Fruit fly (Drosophila melanogaster) whole organism, adult: ENCODE data around the gene CG12395.

Source experiments
- CG11617 ChIP-seq: fragments of 200-800 bp; sonication (Bioruptor generic); optimal IDR thresholded peaks from 2 replicates; lab custom pipeline; 2017; ENCODE audit warnings: mild to moderate bottlenecking, missing biosample characterization, missing genetic modification reagents, missing genetic modification characterization
- CG12768 ChIP-seq: fragments of 200-800 bp; sonication (Bioruptor generic); optimal IDR thresholded peaks from 2 replicates; lab custom pipeline; 2017; ENCODE audit warnings: missing biosample characterization, missing genetic modification characterization, mild to moderate bottlenecking, moderate library complexity, missing genetic modification reagents
- CG14711 ChIP-seq: fragments of 200-800 bp; sonication (Bioruptor generic); optimal IDR thresholded peaks from 2 replicates; lab custom pipeline; 2018; ENCODE audit warnings: missing biosample characterization, mild to moderate bottlenecking, missing genetic modification characterization, moderate library complexity
- CG1620 ChIP-seq: fragments of 200-800 bp; sonication (Bioruptor generic); optimal IDR thresholded peaks from 2 replicates; lab custom pipeline; 2016; ENCODE audit warnings: missing biosample characterization, missing genetic modification characterization
- CG33017 ChIP-seq: fragments of 200-800 bp; sonication (Bioruptor generic); optimal IDR thresholded peaks from 2 replicates; lab custom pipeline; 2018; ENCODE audit warnings: missing biosample characterization, mild to moderate bottlenecking, missing genetic modification characterization, moderate library complexity
- CG5204 ChIP-seq: fragments of 200-800 bp; sonication (Bioruptor generic); optimal IDR thresholded peaks from 2 replicates; lab custom pipeline; 2016; ENCODE audit warnings: missing biosample characterization, missing genetic modification characterization
- CG7045 ChIP-seq: fragments of 200-800 bp; sonication (Bioruptor generic); optimal IDR thresholded peaks from 2 replicates; lab custom pipeline; 2017; ENCODE audit warnings: missing biosample characterization, mild to moderate bottlenecking, missing genetic modification characterization
- CG7101 ChIP-seq: fragments of 200-800 bp; sonication (Bioruptor generic); optimal IDR thresholded peaks from 2 replicates; lab custom pipeline; 2018; ENCODE audit warnings: missing biosample characterization, mild to moderate bottlenecking, missing genetic modification characterization, moderate library complexity
- Clk ChIP-seq: fragments of 200-800 bp; sonication (Bioruptor generic); optimal IDR thresholded peaks from 2 replicates; lab custom pipeline; 2017; ENCODE audit warnings: missing biosample characterization, missing genetic modification characterization
- Crg-1 ChIP-seq: fragments of 200-800 bp; sonication (Bioruptor generic); optimal IDR thresholded peaks from 2 replicates; lab custom pipeline; 2016; ENCODE audit warnings: missing biosample characterization, missing genetic modification characterization
- Hr96 ChIP-seq: fragments of 200-800 bp; sonication (Bioruptor generic); optimal IDR thresholded peaks from 2 replicates; lab custom pipeline; 2016; ENCODE audit warnings: missing biosample characterization, missing genetic modification characterization
- Mnt ChIP-seq: fragments of 200-800 bp; sonication (Bioruptor generic); optimal IDR thresholded peaks from 2 replicates; lab custom pipeline; 2016; ENCODE audit warnings: missing biosample characterization, mild to moderate bottlenecking, missing genetic modification characterization
- bab1 ChIP-seq: fragments of 200-800 bp; sonication (Bioruptor generic); optimal IDR thresholded peaks from 3 replicates; lab custom pipeline; 2019; ENCODE audit warnings: missing biosample characterization, mild to moderate bottlenecking, missing genetic modification characterization, moderate library complexity
- cic ChIP-seq: fragments of 200-800 bp; sonication (Bioruptor generic); optimal IDR thresholded peaks from 2 replicates; lab custom pipeline; 2017; ENCODE audit warnings: missing biosample characterization, mild to moderate bottlenecking, missing genetic modification characterization, moderate library complexity
- cnc ChIP-seq, 2 experiments: fragments of >200 bp; optimal IDR thresholded peaks; 2 replicates each; lab custom pipeline; 2017
- kay ChIP-seq: fragments of 200-800 bp; sonication (Bioruptor generic); peaks from one replicate; lab custom pipeline; 2016; ENCODE audit warnings: missing biosample characterization, missing genetic modification characterization, borderline replicate concordance
- ovo ChIP-seq: fragments of 200-800 bp; sonication (Bioruptor generic); optimal IDR thresholded peaks from 2 replicates; lab custom pipeline; 2016; ENCODE audit warnings: missing biosample characterization, missing genetic modification characterization
- pad ChIP-seq: fragments of 200-800 bp; sonication (Bioruptor generic); optimal IDR thresholded peaks from 3 replicates; lab custom pipeline; 2017; ENCODE audit warnings: missing biosample characterization, missing genetic modification characterization, mild to moderate bottlenecking, moderate library complexity, missing genetic modification reagents
- tj ChIP-seq: fragments of 200-800 bp; sonication (Bioruptor generic); optimal IDR thresholded peaks from 3 replicates; lab custom pipeline; 2017; ENCODE audit warnings: missing biosample characterization, mild to moderate bottlenecking, missing genetic modification characterization, moderate library complexity
- toe ChIP-seq: fragments of 200-800 bp; sonication (Bioruptor generic); optimal IDR thresholded peaks from 2 replicates; lab custom pipeline; 2016; ENCODE audit warnings: missing biosample characterization, missing genetic modification characterization

The CG12395 gene

DNA sequence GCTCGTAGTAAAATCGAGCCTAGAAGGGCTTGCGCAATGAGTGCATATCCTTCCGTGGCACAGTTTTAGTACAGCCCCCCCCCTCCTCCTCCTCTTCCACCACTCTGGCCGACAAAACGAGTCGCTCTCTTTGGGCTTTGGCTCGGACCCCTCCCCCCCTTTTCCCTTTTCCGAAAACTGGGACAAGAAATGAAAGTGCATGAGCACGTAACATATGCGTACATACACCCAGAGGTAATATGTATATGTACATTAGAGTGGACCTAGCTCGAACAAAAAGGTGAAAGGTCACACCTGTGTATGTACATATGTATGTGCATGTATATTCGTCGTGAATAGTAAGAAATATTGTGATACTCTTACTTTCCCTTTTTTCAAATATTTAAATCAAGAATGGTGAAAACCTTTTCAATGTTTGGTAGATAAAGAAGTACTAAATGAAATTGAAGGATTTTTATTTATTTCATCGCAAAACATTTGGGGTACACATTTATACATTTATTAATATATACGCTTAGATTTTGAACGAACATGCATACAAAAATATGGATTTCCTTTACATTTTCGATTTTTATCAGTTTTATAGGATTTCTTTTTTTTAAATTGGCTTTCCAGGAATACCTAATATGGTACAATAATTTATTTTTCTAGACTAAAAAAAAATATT, 30.0 kb upstream of the CG12395 start:
- TF ChIP-seq CG7101 (peak; percentile 63), CG11617 (GFP tag; lab: Kevin White, UChicago) (peak; percentile 14), CG14711 (no peak), CG12768 (GFP tag; lab: Kevin White, UChicago) (peak; percentile 14), ovo (GFP tag; lab: Kevin White, UChicago) (no peak), kay (GFP tag; lab: Kevin White, UChicago) (no peak), cic (GFP tag; lab: Kevin White, UChicago) (peak; percentile 53), CG1620 (no peak), cnc (optimal IDR thresholded peaks at IDR 0.05; lab: Kevin White, UChicago) (no peak), CG5204 (GFP tag; lab: Kevin White, UChicago) (no peak), Mnt (peak; percentile 21), pad (GFP tag; lab: Kevin White, UChicago) (peak; percentile 49)

DNA sequence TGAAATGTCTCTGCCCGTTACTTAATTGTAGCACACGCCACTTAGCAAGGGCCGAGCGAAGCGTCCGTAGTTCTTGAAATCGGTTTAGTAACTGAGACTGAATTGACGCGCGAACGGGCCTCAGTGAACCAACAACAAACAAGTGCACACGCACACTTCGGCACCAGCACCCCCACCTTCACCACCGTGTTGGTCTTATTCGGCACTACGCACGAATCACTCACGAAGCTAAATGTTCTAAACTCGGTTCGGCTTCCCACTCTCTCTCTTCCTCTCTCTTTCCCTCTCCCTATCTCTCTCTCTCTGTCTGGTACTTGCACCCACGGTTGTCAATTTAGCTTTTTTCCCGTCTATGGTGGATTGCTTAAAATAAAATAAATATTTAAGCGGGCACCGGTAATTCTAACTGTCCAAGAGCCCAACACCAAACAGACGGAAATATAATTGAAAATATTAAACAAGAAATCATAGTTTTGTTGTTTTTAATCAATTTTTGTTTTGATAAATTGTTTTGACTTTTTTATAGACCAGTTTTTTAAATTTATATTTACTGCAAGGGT, 28.8 kb upstream of the CG12395 start, which contains the start of gene Tob:
Gene Tob (minus strand): TSS at position 65 of the 560 bp plus-strand sequence.
- TF ChIP-seq tj (GFP tag; lab: Kevin White, UChicago) (peak; percentile 48), Mnt (peak; percentile 78), CG1620 (no peak), CG5204 (GFP tag; lab: Kevin White, UChicago) (peak; percentile 41), toe (GFP tag; lab: Kevin White, UChicago) (peak; percentile 45), CG7045 (GFP tag; lab: Kevin White, UChicago) (no peak), bab1 (GFP tag; lab: Kevin White, UChicago) (peak; percentile 12), pad (GFP tag; lab: Kevin White, UChicago) (peak; percentile 83), CG14711 (no peak), ovo (GFP tag; lab: Kevin White, UChicago) (peak; percentile 72), CG12768 (GFP tag; lab: Kevin White, UChicago) (peak; percentile 28), Crg-1 (GFP tag; lab: Kevin White, UChicago) (peak; percentile 44), CG7101 (peak; percentile 55), CG11617 (GFP tag; lab: Kevin White, UChicago) (no peak), cnc (optimal IDR thresholded peaks at IDR 0.05; lab: Kevin White, UChicago) (no peak), Clk (GFP tag; lab: Kevin White, UChicago) (no peak), cic (GFP tag; lab: Kevin White, UChicago) (peak; percentile 82), kay (GFP tag; lab: Kevin White, UChicago) (peak; percentile 52), CG33017 (tag; lab: Kevin White, UChicago) (no peak), Hr96 (GFP tag; lab: Kevin White, UChicago) (no peak)

DNA sequence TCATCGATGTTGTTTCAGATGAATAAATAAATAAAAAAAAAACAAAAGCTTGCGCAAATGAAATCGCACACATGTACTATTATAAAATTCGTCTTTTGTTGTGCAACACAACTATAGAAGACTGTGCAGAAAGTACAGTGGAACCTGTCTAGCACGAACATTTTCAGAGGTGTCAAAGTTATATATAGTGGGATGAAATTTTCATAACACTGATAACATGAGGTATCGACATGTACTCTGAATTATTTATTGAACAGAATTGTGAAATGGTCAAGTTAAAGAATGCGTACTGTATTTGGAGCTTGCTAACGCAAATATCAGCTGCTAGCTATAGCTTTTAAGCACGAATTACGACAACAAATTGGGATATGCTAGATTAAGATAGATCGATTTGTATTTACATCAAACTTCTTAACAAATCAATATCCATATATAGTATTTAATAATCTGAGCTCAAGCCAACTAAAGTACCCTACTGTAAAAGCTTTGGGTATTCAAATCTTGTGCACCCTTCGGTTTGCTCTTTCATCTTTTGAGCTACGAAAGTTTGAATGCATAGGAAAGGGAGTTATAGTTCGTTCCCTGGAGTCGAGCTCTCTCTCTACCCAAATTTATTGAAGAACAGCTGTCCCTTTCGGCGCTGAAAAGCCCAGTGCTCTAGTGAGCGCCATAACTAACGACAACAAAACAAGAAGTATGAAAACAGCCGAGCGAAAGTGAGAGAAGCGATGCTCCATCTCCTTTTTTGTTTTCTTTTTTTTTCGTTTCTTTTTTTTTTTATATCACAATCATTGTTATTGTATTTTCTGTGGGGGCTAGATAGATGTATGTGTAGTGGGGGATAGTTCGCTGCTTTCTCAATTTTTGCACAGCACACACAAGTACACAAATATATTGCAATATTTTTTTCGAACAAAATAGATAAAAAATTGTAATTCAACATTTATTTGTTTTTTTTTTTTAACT, 27.8 kb upstream of the CG12395 start:
- TF ChIP-seq tj (GFP tag; lab: Kevin White, UChicago) (peak; percentile 73), CG7045 (GFP tag; lab: Kevin White, UChicago) (peak; percentile 96), CG11617 (GFP tag; lab: Kevin White, UChicago) (peak; percentile 84), CG14711 (peak; percentile 94), Clk (GFP tag; lab: Kevin White, UChicago) (peak; percentile 93), CG1620 (peak; percentile 95), cic (GFP tag; lab: Kevin White, UChicago) (no peak), ovo (GFP tag; lab: Kevin White, UChicago) (peak; percentile 19), cnc (optimal IDR thresholded peaks at IDR 0.05; lab: Kevin White, UChicago) (no peak), bab1 (GFP tag; lab: Kevin White, UChicago) (peak; percentile 96), Mnt (peak; percentile 87), Crg-1 (GFP tag; lab: Kevin White, UChicago) (peak; percentile 89), toe (GFP tag; lab: Kevin White, UChicago) (peak; percentile 93), CG5204 (GFP tag; lab: Kevin White, UChicago) (peak; percentile 95), CG33017 (tag; lab: Kevin White, UChicago) (peak; percentile 96), CG7101 (peak; percentile 98), Hr96 (GFP tag; lab: Kevin White, UChicago) (peak; percentile 97), pad (GFP tag; lab: Kevin White, UChicago) (peak; percentile 86), CG12768 (GFP tag; lab: Kevin White, UChicago) (peak; percentile 94), kay (GFP tag; lab: Kevin White, UChicago) (peak; percentile 95)

DNA sequence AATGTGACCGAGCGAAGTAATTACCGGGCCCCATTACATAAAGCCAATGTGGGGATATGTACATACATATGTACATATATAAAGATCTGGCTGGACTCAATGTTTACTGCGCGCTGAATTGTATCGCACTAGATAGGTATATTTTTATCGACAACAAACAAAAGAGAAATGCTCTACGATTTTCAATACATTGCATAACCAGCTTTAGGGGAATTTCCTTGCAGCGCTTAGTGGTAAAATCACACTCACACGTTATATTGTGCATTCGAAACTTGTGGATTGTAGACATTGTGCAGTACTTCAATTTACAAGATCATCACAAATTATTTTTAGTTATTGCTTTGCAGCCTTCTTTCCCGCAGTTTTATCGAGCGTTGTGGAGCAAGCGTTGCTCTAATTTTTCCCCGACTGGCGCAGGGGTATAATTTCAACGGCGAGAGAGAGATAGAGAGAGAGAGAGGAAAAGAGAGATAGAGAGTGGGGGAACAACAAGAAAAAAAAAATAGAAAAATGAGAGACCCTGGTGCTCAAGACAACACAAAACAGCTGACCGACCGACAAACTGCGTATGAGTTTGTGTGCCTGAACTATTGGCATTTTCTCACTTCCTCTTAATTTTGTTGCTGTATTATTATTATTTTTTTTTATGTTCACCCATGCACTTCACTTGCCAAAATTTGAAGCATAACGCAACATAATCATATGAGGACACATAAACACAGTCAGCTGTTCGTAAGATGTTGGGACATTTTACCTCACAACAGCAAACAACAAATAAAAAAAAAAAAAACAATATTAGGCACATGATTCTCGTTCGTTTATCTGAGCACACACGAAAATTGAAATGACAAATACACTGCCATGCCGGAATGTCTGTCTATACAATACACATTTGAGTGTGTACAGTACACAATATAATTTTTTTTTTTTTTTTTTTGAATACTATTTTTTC, 26.6 kb upstream of the CG12395 start:
- TF ChIP-seq CG33017 (tag; lab: Kevin White, UChicago), result no peak
- TF ChIP-seq CG11617 (GFP tag; lab: Kevin White, UChicago), result no peak
- no peak for TF ChIP-seq CG1620
- no peak for TF ChIP-seq CG14711
- peak; percentile 9 for TF ChIP-seq Mnt
- TF ChIP-seq cic (GFP tag; lab: Kevin White, UChicago), result no peak
- peak; percentile 31 for TF ChIP-seq tj (GFP tag; lab: Kevin White, UChicago)
- TF ChIP-seq CG7101, result no peak
- no peak for TF ChIP-seq CG7045 (GFP tag; lab: Kevin White, UChicago)
- peak; percentile 93 for TF ChIP-seq pad (GFP tag; lab: Kevin White, UChicago)
- no peak for TF ChIP-seq Crg-1 (GFP tag; lab: Kevin White, UChicago)
- no peak for TF ChIP-seq Clk (GFP tag; lab: Kevin White, UChicago)
- no peak for TF ChIP-seq Hr96 (GFP tag; lab: Kevin White, UChicago)
- no peak for TF ChIP-seq cnc (optimal IDR thresholded peaks at IDR 0.05; lab: Kevin White, UChicago)
- no peak for TF ChIP-seq CG5204 (GFP tag; lab: Kevin White, UChicago)
- TF ChIP-seq toe (GFP tag; lab: Kevin White, UChicago), result no peak
- no peak for TF ChIP-seq kay (GFP tag; lab: Kevin White, UChicago)
- TF ChIP-seq CG12768 (GFP tag; lab: Kevin White, UChicago), result no peak
- peak; percentile 24 for TF ChIP-seq ovo (GFP tag; lab: Kevin White, UChicago)
- TF ChIP-seq bab1 (GFP tag; lab: Kevin White, UChicago), result no peak
